Worm (Caenorhabditis elegans) whole organism, midembryonic: ENCODE results near the gene Y116A8C.29.

Experiments used
- T22C8.4 ChIP-seq: fragments of 200-800 bp; sonication (Bioruptor generic); IDR thresholded peaks from 2 replicates; pipeline ENCODE4 v1.3.6; 2022; ENCODE audit warnings: missing genetic modification characterization, missing compliant biosample characterization
- cog-1 ChIP-seq: sonication (generic microtip); optimal IDR thresholded peaks from 2 replicates; lab custom pipeline; 2016; ENCODE audit warnings: missing genetic modification characterization, missing compliant biosample characterization
- med-1 ChIP-seq: sonication (generic microtip); optimal IDR thresholded peaks from 2 replicates; lab custom pipeline; 2017; ENCODE audit warnings: missing genetic modification characterization, mild to moderate bottlenecking, missing compliant biosample characterization, antibody characterized with exemption, missing genetic modification reagents; ENCODE audit not compliant: insufficient read depth
- ztf-23 ChIP-seq: fragments of 200-800 bp; sonication (Bioruptor generic); IDR thresholded peaks from 2 replicates; pipeline ENCODE4 v1.3.6; 2022; ENCODE audit warnings: missing genetic modification reagents, missing genetic modification characterization, missing compliant biosample characterization

DNA sequence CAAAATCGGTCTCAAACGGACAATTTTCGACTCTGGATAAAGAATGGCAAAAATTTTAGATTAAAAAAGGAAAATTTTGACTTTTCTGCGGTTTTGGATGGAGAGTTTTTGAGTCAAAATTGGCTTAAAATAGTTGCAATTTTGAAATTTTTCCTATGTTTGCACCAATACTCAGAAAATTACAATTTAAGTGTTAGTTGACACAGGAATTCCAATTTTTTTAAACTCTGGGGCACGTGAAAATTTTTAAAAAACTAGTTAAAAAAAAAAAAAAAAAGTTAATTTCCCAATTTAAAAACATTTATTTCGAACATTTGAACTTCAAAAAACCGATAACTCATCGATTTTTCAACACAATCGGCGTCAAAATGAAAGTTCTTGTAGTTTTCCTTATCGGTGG lies 18.0 kb downstream of the Y116A8C.29 start, which contains the start of gene Y116A8C.33:
- TF ChIP-seq cog-1 (tag; lab: Kevin White, UChicago) (no peak), ztf-23 (GFP tag; lab: Robert Waterston, UW) (no peak), T22C8.4 (no peak), med-1 (GFP tag; lab: Kevin White, UChicago) (no peak)
